Worm (Caenorhabditis elegans): ENCODE measurements around the gene F26A1.1.

The F26A1.1 gene

DNA sequence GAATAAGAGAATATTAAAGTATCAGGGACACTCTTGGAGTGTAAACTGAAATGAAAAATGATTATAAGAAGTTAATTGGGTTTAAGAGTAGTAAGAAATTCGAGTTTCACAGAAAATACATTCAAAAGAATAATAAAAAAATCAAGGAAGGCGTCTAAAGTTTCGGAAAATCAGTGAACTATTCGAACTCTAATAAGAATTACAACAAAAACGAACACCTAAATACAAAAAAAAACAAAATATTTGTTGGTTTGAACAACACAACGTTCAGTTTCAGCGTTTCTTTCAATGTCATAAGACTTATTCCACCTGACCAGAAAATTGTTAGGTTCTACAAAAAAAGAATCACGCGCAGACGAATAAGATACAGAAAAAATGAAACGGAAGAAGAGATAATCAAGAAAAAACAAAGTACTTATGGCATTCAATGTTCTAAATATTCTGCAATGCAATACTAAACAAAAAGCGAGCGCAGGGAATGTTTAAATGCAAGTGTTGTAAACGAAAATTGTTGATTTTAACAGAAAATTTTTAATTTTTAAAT lies 48.8 kb downstream of the F26A1.1 start, which contains the start of gene nhl-2:
Gene nhl-2 (minus strand): TSS at position 51 of the 544 bp plus-strand sequence.
- no peak for TF ChIP-seq ceh-30 (tag; optimal IDR thresholded peaks at IDR 0.05)

ce11 chrIII:4899728-4900127 lies 49.4 kb downstream of the F26A1.1 start:
- TF ChIP-seq hlh-30 (tag; optimal IDR thresholded peaks at IDR 0.05; ENCODE audit: insufficient read depth) (peak; percentile 98), C38D4.7 (GFP tag; optimal IDR thresholded peaks at IDR 0.05) (no peak), lim-6 (tag; optimal IDR thresholded peaks at IDR 0.05) (peak; percentile 79), tbx-7 (tag; optimal IDR thresholded peaks at IDR 0.05) (peak; percentile 52), hlh-6 (tag; optimal IDR thresholded peaks at IDR 0.05) (peak; percentile 37), odd-2 (tag; optimal IDR thresholded peaks at IDR 0.05) (no peak), pqm-1 (tag; optimal IDR thresholded peaks at IDR 0.05) (peak; percentile 77), ceh-34 (tag; optimal IDR thresholded peaks at IDR 0.05) (peak; percentile 95), nfya-1 (tag; optimal IDR thresholded peaks at IDR 0.05) (peak; percentile 97), ceh-30 (tag; optimal IDR thresholded peaks at IDR 0.05) (peak; percentile 5), hlh-15 (tag; optimal IDR thresholded peaks at IDR 0.05) (no peak), pat-9 (tag; optimal IDR thresholded peaks at IDR 0.05) (peak; percentile 46), nhr-11 (tag; optimal IDR thresholded peaks at IDR 0.05) (no peak), sox-4 (tag; optimal IDR thresholded peaks at IDR 0.05) (no peak), F13H6.1 (tag; optimal IDR thresholded peaks at IDR 0.05) (peak; percentile 89), ztf-16 (tag; optimal IDR thresholded peaks at IDR 0.05) (peak; percentile 15), ceh-48 (tag; optimal IDR thresholded peaks at IDR 0.05) (peak; percentile 23), pax-1 (tag; optimal IDR thresholded peaks at IDR 0.05) (peak; percentile 45), ceh-2 (tag; optimal IDR thresholded peaks at IDR 0.05) (peak; percentile 70), unc-86 (tag; optimal IDR thresholded peaks at IDR 0.05) (peak; percentile 54), dve-1 (tag; optimal IDR thresholded peaks at IDR 0.05) (peak; percentile 93), ceh-9 (tag; optimal IDR thresholded peaks at IDR 0.05) (no peak), fkh-6 (tag; optimal IDR thresholded peaks at IDR 0.05) (peak; percentile 54), ceh-22 (tag; optimal IDR thresholded peaks at IDR 0.05) (peak; percentile 41), C08G9.2 (tag; optimal IDR thresholded peaks at IDR 0.05) (peak; percentile 60), K02D7.2 (tag; optimal IDR thresholded peaks at IDR 0.05) (no peak), ceh-14 (tag; optimal IDR thresholded peaks at IDR 0.05) (peak; percentile 88), mec-3 (tag; optimal IDR thresholded peaks at IDR 0.05; ENCODE audit: borderline replicate concordance) (no peak), tbx-2 (tag; optimal IDR thresholded peaks at IDR 0.05) (peak; percentile 98), ceh-18 (tag; optimal IDR thresholded peaks at IDR 0.05) (peak; percentile 99), ref-2 (tag; optimal IDR thresholded peaks at IDR 0.05) (peak; percentile 96), pha-2 (tag; optimal IDR thresholded peaks at IDR 0.05) (peak; percentile 43), Y22D7AL.16 (tag; optimal IDR thresholded peaks at IDR 0.05) (no peak), hlh-13 (GFP tag; optimal IDR thresholded peaks at IDR 0.05) (no peak), unc-3 (GFP tag; conservative IDR thresholded peaks at IDR 0.05) (0 out of 2 replicates have a peak, but pooled peaks have one; percentile 37), unc-3 (tag; optimal IDR thresholded peaks at IDR 0.05) (peak; percentile 85), madf-2 (tag; optimal IDR thresholded peaks at IDR 0.05) (peak; percentile 63), elt-2 (tag; optimal IDR thresholded peaks at IDR 0.05) (peak; percentile 70), syd-9 (tag; optimal IDR thresholded peaks at IDR 0.05) (peak; percentile 70), unc-42 (tag; optimal IDR thresholded peaks at IDR 0.05) (peak; percentile 89), dmd-4 (tag; optimal IDR thresholded peaks at IDR 0.05; ENCODE audit: borderline replicate concordance) (peak; percentile 85), pros-1 (tag; optimal IDR thresholded peaks at IDR 0.05) (peak; percentile 92), unc-55 (GFP tag; optimal IDR thresholded peaks at IDR 0.05) (peak; percentile 94), ceh-6 (GFP tag; optimal IDR thresholded peaks at IDR 0.05) (peak; percentile 53), ceh-31 (tag; optimal IDR thresholded peaks at IDR 0.05) (peak; percentile 98), T23F11.4 (GFP tag; optimal IDR thresholded peaks at IDR 0.05) (peak; percentile 40), ceh-24 (tag; optimal IDR thresholded peaks at IDR 0.05) (no peak), zip-5 (tag; optimal IDR thresholded peaks at IDR 0.05) (no peak), che-1 (tag; optimal IDR thresholded peaks at IDR 0.05) (no peak), K09A11.1 (tag; optimal IDR thresholded peaks at IDR 0.05; ENCODE audit: insufficient read depth) (peak; percentile 33)
